Fruit fly (Drosophila melanogaster): ENCODE data around the gene CG7914.

The CG7914 gene

DNA sequence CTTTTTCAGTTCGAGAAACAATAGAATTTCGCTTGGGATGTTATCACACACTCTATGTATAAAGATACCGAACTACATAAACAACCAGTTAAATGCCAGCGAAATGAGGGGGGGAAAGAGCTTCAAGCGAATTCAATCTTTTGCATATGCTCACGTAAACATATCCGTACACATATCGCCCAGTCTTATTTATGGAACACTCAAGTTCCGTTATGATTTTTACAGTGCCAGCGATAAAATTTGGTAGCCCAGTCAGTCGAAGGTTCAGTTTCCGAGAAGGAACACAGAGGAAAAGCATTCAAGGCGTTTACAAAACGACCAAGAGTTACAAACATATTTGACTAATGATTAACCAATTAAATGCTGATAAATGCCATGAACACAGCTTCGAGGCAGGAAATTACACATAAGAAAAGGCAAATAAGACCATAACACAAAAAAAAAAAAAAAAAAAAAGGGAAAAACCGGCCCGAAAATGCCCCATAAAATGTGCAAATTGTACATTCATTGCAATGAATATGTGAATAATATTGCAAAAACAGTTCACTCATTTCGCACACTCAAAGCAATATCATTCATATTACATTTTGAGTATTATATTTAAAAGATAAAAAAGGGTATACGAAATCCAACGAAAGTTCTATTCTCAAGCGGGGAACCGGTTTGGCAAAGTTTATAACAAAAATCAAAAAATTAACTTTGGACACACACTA lies 44.3 kb downstream of the CG7914 start:
- TF ChIP-seq CG8159 (tag; optimal IDR thresholded peaks at IDR 0.05): no peak
- TF ChIP-seq EcR (GFP tag; optimal IDR thresholded peaks at IDR 0.05): no peak
- no peak for TF ChIP-seq CG32121 (GFP tag; IDR thresholded peaks at IDR 0.05)
- TF ChIP-seq Ets98B (GFP tag; IDR thresholded peaks at IDR 0.05): no peak
- TF ChIP-seq fd96Ca (GFP tag; IDR thresholded peaks at IDR 0.05): no peak

DNA sequence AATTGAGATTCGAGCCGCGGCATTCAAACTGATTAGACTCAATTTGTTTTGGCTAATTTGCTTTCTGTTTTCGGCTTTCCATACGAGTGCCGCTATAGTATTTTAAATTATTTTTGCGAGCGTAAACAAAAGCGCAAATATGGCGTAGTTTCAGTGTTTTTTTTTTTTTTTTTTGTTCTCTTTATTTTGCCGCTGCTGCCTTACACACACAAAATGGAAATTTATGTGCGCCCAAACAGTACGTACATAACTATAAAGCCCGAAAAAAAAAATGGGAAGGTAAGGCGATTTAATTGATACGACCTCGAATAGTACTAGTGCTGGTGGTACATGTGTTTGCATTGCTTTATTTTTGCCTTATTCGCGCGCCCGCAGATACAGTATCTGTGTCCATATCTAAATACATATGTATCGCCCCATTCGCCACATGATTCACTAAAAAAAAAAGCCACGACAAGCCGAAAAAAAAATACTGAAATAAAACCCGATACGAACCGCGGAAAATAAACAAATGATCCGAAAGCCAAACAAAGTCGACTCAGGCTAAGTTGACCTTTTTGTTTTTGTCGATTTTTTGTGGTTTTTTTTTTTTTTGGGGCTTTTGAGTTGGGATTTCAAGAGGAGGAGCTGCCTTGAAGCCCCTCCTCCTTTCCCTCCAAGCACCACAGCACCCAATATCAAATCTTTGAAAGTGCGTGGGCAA lies 45.2 kb downstream of the CG7914 start:
- no peak for TF ChIP-seq EcR (GFP tag; optimal IDR thresholded peaks at IDR 0.05)
- TF ChIP-seq CG9948 (tag; optimal IDR thresholded peaks at IDR 0.05): no peak
- no peak for TF ChIP-seq CG8159 (tag; optimal IDR thresholded peaks at IDR 0.05)
- peak; percentile 40 for TF ChIP-seq Pif1A (GFP tag; optimal IDR thresholded peaks at IDR 0.05)
- no peak for TF ChIP-seq Ets98B (GFP tag; IDR thresholded peaks at IDR 0.05)
- TF ChIP-seq CG34367 (tag; optimal IDR thresholded peaks at IDR 0.05): no peak
- 0 out of 3 replicates have a peak, but pooled peaks have one; percentile 11 for TF ChIP-seq fd96Ca (GFP tag; IDR thresholded peaks at IDR 0.05)
- TF ChIP-seq CG14655 (GFP tag; optimal IDR thresholded peaks at IDR 0.05): no peak
- TF ChIP-seq CG4496 (GFP tag; IDR thresholded peaks at IDR 0.05): peak; percentile 43; the same call in 1 of the 3 replicates

DNA sequence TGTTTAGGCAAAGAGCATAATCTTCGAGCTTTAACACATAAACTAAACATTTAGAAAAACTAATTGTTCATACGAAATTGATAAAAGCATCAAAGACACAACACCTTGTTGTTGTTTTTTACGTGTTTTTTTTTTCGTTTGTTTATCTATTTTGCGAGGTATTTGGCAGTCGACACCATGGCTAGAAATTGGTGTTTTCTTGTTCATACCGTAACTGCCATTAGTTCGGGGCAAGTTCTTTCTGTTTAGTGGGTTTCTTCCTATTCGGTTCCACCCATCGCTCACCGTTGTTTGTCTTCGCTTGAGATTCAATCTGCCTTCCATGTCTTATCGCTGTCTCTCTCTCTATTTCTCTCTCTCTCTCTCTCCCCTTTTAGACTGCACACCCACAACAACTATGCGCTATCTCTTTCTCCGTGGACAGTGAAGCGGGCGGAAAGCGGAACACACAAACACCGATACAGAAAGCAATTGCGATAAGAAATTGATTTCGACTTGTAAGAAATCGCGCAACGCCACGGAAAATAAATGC lies 46.8 kb downstream of the CG7914 start:
- TF ChIP-seq Pif1A (GFP tag; optimal IDR thresholded peaks at IDR 0.05) (peak; percentile 72), Pif1B (GFP tag; optimal IDR thresholded peaks at IDR 0.05) (peak; percentile 78), CG15710 (tag; optimal IDR thresholded peaks at IDR 0.05) (no peak), CG9948 (tag; optimal IDR thresholded peaks at IDR 0.05) (peak; percentile 50), CG32121 (GFP tag; IDR thresholded peaks at IDR 0.05) (no peak), fd96Ca (GFP tag; IDR thresholded peaks at IDR 0.05) (peak; percentile 24; the same call in 1 of the 3 replicates), CG13204 (GFP tag; optimal IDR thresholded peaks at IDR 0.05) (peak; percentile 47), EcR (GFP tag; optimal IDR thresholded peaks at IDR 0.05) (peak; percentile 21), CG17806 (tag; optimal IDR thresholded peaks at IDR 0.05) (no peak), CG4496 (GFP tag; IDR thresholded peaks at IDR 0.05) (no peak; the same call in 2 of the 3 replicates), rn (GFP tag; IDR thresholded peaks at IDR 0.05) (no peak), CG14655 (GFP tag; optimal IDR thresholded peaks at IDR 0.05) (peak; percentile 65), CG8301 (tag; optimal IDR thresholded peaks at IDR 0.05) (peak; percentile 45), CG8159 (tag; optimal IDR thresholded peaks at IDR 0.05) (peak; percentile 15)

DNA sequence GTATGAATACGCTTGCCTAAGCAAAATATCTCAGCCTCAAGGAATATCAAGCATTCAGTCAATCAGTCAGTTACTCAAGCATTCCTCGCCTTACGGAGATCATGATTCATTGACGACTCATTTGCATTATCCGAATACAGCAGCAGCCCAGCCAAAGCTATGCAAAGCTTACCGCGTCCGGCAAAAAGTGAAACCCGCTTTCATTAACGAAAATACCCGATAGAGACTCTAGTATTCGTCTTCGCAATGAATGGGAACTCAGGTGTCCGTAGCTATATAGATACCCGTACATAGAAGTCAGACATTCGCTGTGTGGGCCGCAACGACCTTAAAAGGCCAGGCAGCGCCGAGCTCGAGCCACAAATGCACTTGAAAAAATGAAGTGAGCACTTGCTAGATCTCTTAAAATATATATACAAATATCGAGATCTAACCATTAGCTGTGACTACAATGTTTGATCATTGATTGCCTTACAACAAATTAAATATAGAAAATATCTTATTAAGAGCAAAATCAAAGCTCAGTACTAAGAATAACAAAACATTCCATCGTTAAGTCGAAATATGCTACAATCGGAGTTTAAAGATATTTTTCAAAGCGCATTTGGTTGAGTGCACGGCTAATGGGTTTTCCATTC lies 48.3 kb downstream of the CG7914 start:
- TF ChIP-seq CG34367 (tag; optimal IDR thresholded peaks at IDR 0.05) (peak; percentile 53), CG10348 (GFP tag; IDR thresholded peaks at IDR 0.05) (no peak), Ets98B (GFP tag; IDR thresholded peaks at IDR 0.05) (peak; percentile 19), CG13204 (GFP tag; optimal IDR thresholded peaks at IDR 0.05) (peak; percentile 6), CG8159 (tag; optimal IDR thresholded peaks at IDR 0.05) (peak; percentile 68), CG32121 (GFP tag; IDR thresholded peaks at IDR 0.05) (peak; percentile 50), EcR (GFP tag; optimal IDR thresholded peaks at IDR 0.05) (peak; percentile 25), CG15710 (tag; optimal IDR thresholded peaks at IDR 0.05) (peak; percentile 68), CG12605 (GFP tag; IDR thresholded peaks at IDR 0.05) (no peak), Pif1A (GFP tag; optimal IDR thresholded peaks at IDR 0.05) (peak; percentile 64), D1 (tag; optimal IDR thresholded peaks at IDR 0.05) (peak; percentile 47), CG17806 (tag; optimal IDR thresholded peaks at IDR 0.05) (peak; percentile 55), Snoo (tag; optimal IDR thresholded peaks at IDR 0.05) (peak; percentile 20), gl (tag; optimal IDR thresholded peaks at IDR 0.05) (no peak), fd96Ca (GFP tag; IDR thresholded peaks at IDR 0.05) (no peak), Pif1B (GFP tag; optimal IDR thresholded peaks at IDR 0.05) (peak; percentile 53), CG9948 (tag; optimal IDR thresholded peaks at IDR 0.05) (peak; percentile 69), CG8301 (tag; optimal IDR thresholded peaks at IDR 0.05) (peak; percentile 75), CG4496 (GFP tag; IDR thresholded peaks at IDR 0.05) (peak; percentile 25; the same call in 1 of the 3 replicates), CG14655 (GFP tag; optimal IDR thresholded peaks at IDR 0.05) (peak; percentile 84), rn (GFP tag; IDR thresholded peaks at IDR 0.05) (no peak)
